Worm (Caenorhabditis elegans): ENCODE results near the gene E04F6.6.
A peak's percentile ranks its signal among the peaks of the same experiment; 100 is the strongest.

Gene E04F6.6

DNA sequence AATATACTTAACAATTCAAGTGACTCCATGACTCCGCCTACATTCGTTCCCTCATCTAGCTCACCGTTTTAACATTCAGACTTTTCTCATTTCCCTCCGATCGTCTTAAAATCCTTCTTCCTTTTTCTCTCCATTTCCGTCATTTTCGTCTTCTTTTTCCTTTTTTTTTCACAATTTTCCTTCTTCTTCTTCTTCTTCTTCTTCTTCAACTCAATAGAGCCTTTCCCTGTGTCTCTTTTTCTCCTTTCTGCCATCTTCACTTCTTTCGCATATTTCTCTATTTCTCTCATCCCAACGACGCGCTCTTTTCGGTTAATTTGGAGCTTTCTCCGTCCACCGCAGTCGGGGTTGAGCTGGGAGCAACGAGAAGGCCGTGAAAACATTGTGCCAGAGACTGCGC lies 16.7 kb downstream of the E04F6.6 start (continued):
- TF ChIP-seq grh-1 (GFP tag; IDR thresholded peaks at IDR 0.05) (no peak), nhr-20 (tag; optimal IDR thresholded peaks at IDR 0.05) (no peak), nhr-76 (tag; optimal IDR thresholded peaks at IDR 0.05) (no peak), pag-3 (tag; optimal IDR thresholded peaks at IDR 0.05; ENCODE audit: borderline replicate concordance, insufficient read depth) (no peak), nhr-90 (tag; optimal IDR thresholded peaks at IDR 0.05; ENCODE audit: poor library complexity) (no peak), ztf-4 (tag; optimal IDR thresholded peaks at IDR 0.05) (no peak), elt-2 (tag; optimal IDR thresholded peaks at IDR 0.05) (no peak), alr-1 (tag; optimal IDR thresholded peaks at IDR 0.05; ENCODE audit: borderline replicate concordance) (no peak), ets-5 (GFP tag; IDR thresholded peaks at IDR 0.05) (no peak), C16A3.4 (tag; optimal IDR thresholded peaks at IDR 0.05) (no peak), C04F5.9 (tag; optimal IDR thresholded peaks at IDR 0.05) (no peak), snu-23 (GFP tag; optimal IDR thresholded peaks at IDR 0.05) (peak; percentile 19), fos-1 (tag; optimal IDR thresholded peaks at IDR 0.05) (no peak), mep-1 (tag; optimal IDR thresholded peaks at IDR 0.05) (peak; percentile 35), unc-98 (GFP tag; IDR thresholded peaks at IDR 0.05) (no peak), C34B4.2 (tag; optimal IDR thresholded peaks at IDR 0.05) (no peak), nhr-11 (tag; optimal IDR thresholded peaks at IDR 0.05) (no peak), aha-1 (tag; optimal IDR thresholded peaks at IDR 0.05) (no peak), ceh-8 (GFP tag; optimal IDR thresholded peaks at IDR 0.05) (no peak), mab-9 (GFP tag; IDR thresholded peaks at IDR 0.05) (no peak), hlh-4 (tag; optimal IDR thresholded peaks at IDR 0.05) (no peak), lin-13 (GFP tag; optimal IDR thresholded peaks at IDR 0.05) (no peak), elt-3 (tag; optimal IDR thresholded peaks at IDR 0.05) (no peak), hpl-2 (GFP tag; optimal IDR thresholded peaks at IDR 0.05) (no peak), tlp-1 (tag; optimal IDR thresholded peaks at IDR 0.05) (no peak), dsc-1 (tag; optimal IDR thresholded peaks at IDR 0.05) (peak; percentile 3), egl-27 (tag; optimal IDR thresholded peaks at IDR 0.05) (no peak), nhr-237 (tag; optimal IDR thresholded peaks at IDR 0.05) (no peak), snpc-4 (tag; optimal IDR thresholded peaks at IDR 0.05) (no peak), lin-39 (tag; optimal IDR thresholded peaks at IDR 0.05) (no peak), fkh-4 (tag; optimal IDR thresholded peaks at IDR 0.05; ENCODE audit: borderline replicate concordance) (no peak), Y116A8C.19 (tag; optimal IDR thresholded peaks at IDR 0.05; ENCODE audit: borderline replicate concordance) (no peak), nhr-77 (tag; optimal IDR thresholded peaks at IDR 0.05) (no peak), egl-13 (tag; optimal IDR thresholded peaks at IDR 0.05) (peak; percentile 37), skn-1 (tag; optimal IDR thresholded peaks at IDR 0.05) (no peak), aly-2 (tag; optimal IDR thresholded peaks at IDR 0.05) (no peak), zag-1 (tag; optimal IDR thresholded peaks at IDR 0.05) (no peak), lin-35 (GFP tag; optimal IDR thresholded peaks at IDR 0.05) (peak in 1 of 2 experiments; percentile 9), irx-1 (tag; optimal IDR thresholded peaks at IDR 0.05) (no peak), nhr-71 (tag; optimal IDR thresholded peaks at IDR 0.05) (peak; percentile 41), hlh-17 (GFP tag; optimal IDR thresholded peaks at IDR 0.05; ENCODE audit: borderline replicate concordance) (no peak), lsy-2 (tag; optimal IDR thresholded peaks at IDR 0.05) (peak; percentile 25 to 50), fkh-8 (tag; optimal IDR thresholded peaks at IDR 0.05) (peak; percentile 0), fkh-10 (GFP tag; optimal IDR thresholded peaks at IDR 0.05) (peak; percentile 71), unc-86 (tag; optimal IDR thresholded peaks at IDR 0.05) (no peak), lir-3 (tag; optimal IDR thresholded peaks at IDR 0.05; ENCODE audit: poor library complexity) (peak; percentile 53), ceh-63 (GFP tag; optimal IDR thresholded peaks at IDR 0.05) (no peak), F16B12.6 (tag; optimal IDR thresholded peaks at IDR 0.05) (no peak), mef-2 (tag; optimal IDR thresholded peaks at IDR 0.05) (no peak), nhr-85 (tag) (no peak), efl-3 (GFP tag; optimal IDR thresholded peaks at IDR 0.05) (no peak), zip-4 (GFP tag; optimal IDR thresholded peaks at IDR 0.05) (no peak), nhr-28 (tag; optimal IDR thresholded peaks at IDR 0.05) (no peak)
